Worm (Caenorhabditis elegans) whole organism, mixed stage, embryonic: ENCODE measurements around the gene rpl-7A.

ENCODE experiments used
- ces-1 ChIP-seq: fragments of 150-350 bp; optimal IDR thresholded peaks from 2 replicates; lab custom pipeline; 2014; ENCODE audit warnings: missing biosample characterization, missing genetic modification reagents, missing genetic modification characterization
- drap-1 ChIP-seq: fragments of 200-800 bp; sonication (Bioruptor generic); optimal IDR thresholded peaks from 3 replicates; lab custom pipeline; 2018; ENCODE audit warnings: mild to moderate bottlenecking, missing genetic modification characterization, missing compliant biosample characterization
- elt-1 ChIP-seq: sonication (generic microtip); optimal IDR thresholded peaks from 2 replicates; lab custom pipeline; 2017; ENCODE audit warnings: missing genetic modification characterization, mild to moderate bottlenecking, missing compliant biosample characterization, antibody characterized with exemption, moderate library complexity, borderline replicate concordance; ENCODE audit not compliant: insufficient read depth
- lsy-2 ChIP-seq: fragments of 150-350 bp; optimal IDR thresholded peaks from 2 replicates; lab custom pipeline; 2014; ENCODE audit warnings: missing biosample characterization, missing genetic modification characterization
- mep-1 ChIP-seq: fragments of 150-350 bp; optimal IDR thresholded peaks from 2 replicates; lab custom pipeline; 2017; ENCODE audit warnings: missing biosample characterization, missing genetic modification reagents, missing genetic modification characterization, inconsistent platforms
- nhr-2 ChIP-seq: fragments of 150-350 bp; optimal IDR thresholded peaks from 2 replicates; lab custom pipeline; 2014; ENCODE audit warnings: missing biosample characterization, missing genetic modification characterization
- nhr-237 ChIP-seq: fragments of 150-350 bp; optimal IDR thresholded peaks from 2 replicates; lab custom pipeline; 2014; ENCODE audit warnings: missing biosample characterization, missing genetic modification characterization
- snpc-4 ChIP-seq: fragments of 150-350 bp; optimal IDR thresholded peaks from 2 replicates; lab custom pipeline; 2014; ENCODE audit warnings: missing biosample characterization, missing genetic modification characterization
- unc-39 ChIP-seq: fragments of 150-350 bp; optimal IDR thresholded peaks from 2 replicates; lab custom pipeline; 2014; ENCODE audit warnings: missing biosample characterization, missing genetic modification characterization

DNA sequence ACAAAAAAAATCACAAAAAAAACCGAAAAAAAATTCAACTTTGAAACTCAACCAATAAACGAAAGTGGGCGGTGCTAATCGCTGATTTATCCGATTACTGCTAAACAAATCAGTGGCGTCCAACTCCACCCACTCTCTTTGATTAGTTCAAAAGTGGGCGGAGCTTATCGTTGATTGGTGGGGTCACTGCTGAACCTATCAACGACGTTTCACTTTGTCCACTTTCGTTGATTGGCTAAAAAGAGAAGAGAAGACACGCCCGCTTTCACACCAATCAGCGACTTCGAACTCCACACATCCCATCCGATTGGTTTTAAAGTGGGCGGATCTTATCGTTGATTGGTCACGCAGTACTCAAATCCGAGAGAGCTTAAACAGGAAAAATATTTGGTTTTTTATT lies 33.5 kb upstream of the rpl-7A start:
- TF ChIP-seq mep-1 (no peak), nhr-2 (no peak), nhr-237 (tag; lab: Kevin White, UChicago) (no peak), lsy-2 (tag; lab: Kevin White, UChicago) (no peak), drap-1 (GFP tag; lab: Kevin White, UChicago) (no peak), snpc-4 (tag; lab: Kevin White, UChicago) (no peak), unc-39 (tag; lab: Kevin White, UChicago) (no peak), ces-1 (GFP tag; lab: Kevin White, UChicago) (no peak), elt-1 (no peak)
